Fruit fly (Drosophila melanogaster): ENCODE measurements around the gene Hip14.

The Hip14 gene

DNA sequence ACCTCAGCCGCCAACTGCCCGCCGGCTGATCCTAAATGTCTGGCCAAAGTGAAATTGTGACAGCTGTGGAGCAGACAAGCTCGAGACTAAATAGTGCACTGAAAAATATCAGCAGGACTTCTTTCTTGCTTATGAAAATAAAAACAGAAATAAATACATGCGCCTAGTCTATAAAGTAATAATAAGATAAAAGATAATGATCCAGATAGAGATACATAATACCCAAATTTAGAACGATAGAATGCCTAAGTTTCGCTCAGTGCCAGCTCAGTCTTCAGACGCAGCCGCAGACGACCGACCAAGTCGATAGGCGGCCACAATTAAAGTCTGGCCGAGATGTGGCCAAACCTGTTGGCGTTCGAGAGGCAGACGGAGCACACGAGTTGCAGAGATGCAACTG, 47.2 kb upstream of the Hip14 start (continued):
- TF ChIP-seq Sox102F (GFP tag; optimal IDR thresholded peaks at IDR 0.05), result peak; percentile 91
- peak; percentile 88 for TF ChIP-seq CG10631 (GFP tag; optimal IDR thresholded peaks at IDR 0.05)
- TF ChIP-seq CG6163 (GFP tag; IDR thresholded peaks at IDR 0.05), result peak; percentile 96
- peak; percentile 90 for TF ChIP-seq CG8632 (GFP tag; optimal IDR thresholded peaks at IDR 0.05)
- TF ChIP-seq Sox15 (GFP tag; optimal IDR thresholded peaks at IDR 0.05), result peak; percentile 88
- TF ChIP-seq net (GFP tag; optimal IDR thresholded peaks at IDR 0.05), result peak; percentile 94
- TF ChIP-seq Eip78C (GFP tag), result peak; percentile 98
- TF ChIP-seq eg (GFP tag; IDR thresholded peaks at IDR 0.05), result peak; percentile 97
- TF ChIP-seq dac (GFP tag; optimal IDR thresholded peaks at IDR 0.05), result peak; percentile 87
- peak; percentile 90 for TF ChIP-seq Smox (GFP tag; optimal IDR thresholded peaks at IDR 0.05)
- TF ChIP-seq Hr38 (GFP tag; optimal IDR thresholded peaks at IDR 0.05), result peak; percentile 31
- TF ChIP-seq CG6808 (GFP tag; optimal IDR thresholded peaks at IDR 0.05), result peak; percentile 69
- TF ChIP-seq acj6 (GFP tag; optimal IDR thresholded peaks at IDR 0.05), result peak; percentile 94
- peak; percentile 86 for TF ChIP-seq CG11762 (GFP tag; optimal IDR thresholded peaks at IDR 0.05; ENCODE audit: insufficient read depth)
- TF ChIP-seq fd59A (GFP tag; optimal IDR thresholded peaks at IDR 0.05), result peak; percentile 82
- TF ChIP-seq CG7368 (GFP tag; optimal IDR thresholded peaks at IDR 0.05), result peak; percentile 85
- peak in 1 of 2 experiments; percentile 82 for TF ChIP-seq ss (GFP tag; optimal IDR thresholded peaks at IDR 0.05)

DNA sequence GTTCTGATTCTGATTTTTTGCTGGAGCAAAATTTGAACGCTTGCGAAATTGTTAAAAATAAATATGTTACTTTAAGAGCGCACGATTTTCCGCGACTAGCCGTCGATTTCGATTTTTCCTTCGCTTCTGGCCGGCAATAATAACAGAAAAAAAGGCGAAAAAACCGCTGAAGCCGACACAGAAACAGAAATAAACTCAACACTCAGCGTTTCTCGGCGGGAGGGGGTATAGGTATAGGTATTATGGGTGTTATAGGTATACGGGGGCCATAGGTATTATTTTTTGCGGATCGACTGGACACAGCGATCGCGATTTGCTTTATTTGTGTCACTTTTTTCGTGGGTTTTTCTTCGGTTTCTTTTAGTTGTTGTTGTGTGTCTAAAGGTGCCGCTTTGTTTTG, 35.7 kb upstream of the Hip14 start:
- TF ChIP-seq CG6163 (GFP tag; IDR thresholded peaks at IDR 0.05) (0 out of 3 replicates have a peak, but pooled peaks have one; percentile 5), Sox102F (GFP tag; optimal IDR thresholded peaks at IDR 0.05) (no peak), Lpt (GFP tag; optimal IDR thresholded peaks at IDR 0.05) (no peak)

dm6 chr3L:15952909-15953308, 35.1 kb upstream of the Hip14 start:
- no peak for TF ChIP-seq fkh (GFP tag; optimal IDR thresholded peaks at IDR 0.05)
- TF ChIP-seq CG6792 (GFP tag; optimal IDR thresholded peaks at IDR 0.05), result no peak
- TF ChIP-seq CG4318 (GFP tag; optimal IDR thresholded peaks at IDR 0.05), result no peak
- no peak for TF ChIP-seq Gug (GFP tag; IDR thresholded peaks at IDR 0.05)
- TF ChIP-seq Ets21C (GFP tag; optimal IDR thresholded peaks at IDR 0.05), result no peak
- TF ChIP-seq lz (GFP tag; optimal IDR thresholded peaks at IDR 0.05), result no peak
- no peak for TF ChIP-seq CG11902 (GFP tag; optimal IDR thresholded peaks at IDR 0.05)
- TF ChIP-seq CG31627 (GFP tag; optimal IDR thresholded peaks at IDR 0.05), result no peak
- no peak for TF ChIP-seq CG34406 (GFP tag; optimal IDR thresholded peaks at IDR 0.05)
- TF ChIP-seq Met (GFP tag; optimal IDR thresholded peaks at IDR 0.05), result no peak
- no peak for TF ChIP-seq acj6 (GFP tag; optimal IDR thresholded peaks at IDR 0.05)
- peak; percentile 14 for TF ChIP-seq achi (GFP tag; optimal IDR thresholded peaks at IDR 0.05)
- no peak for TF ChIP-seq CG9139 (GFP tag; optimal IDR thresholded peaks at IDR 0.05)
- peak; percentile 46; the same call in 1 of the 3 replicates for TF ChIP-seq eg (GFP tag; IDR thresholded peaks at IDR 0.05)
- no peak for TF ChIP-seq Ets96B (tag; optimal IDR thresholded peaks at IDR 0.05)
- TF ChIP-seq CG8632 (GFP tag; optimal IDR thresholded peaks at IDR 0.05), result no peak
- peak; percentile 49 for TF ChIP-seq CG3919 (GFP tag; optimal IDR thresholded peaks at IDR 0.05)
- TF ChIP-seq CG3032 (tag; optimal IDR thresholded peaks at IDR 0.05), result peak; percentile 9
- no peak for TF ChIP-seq topi (GFP tag; optimal IDR thresholded peaks at IDR 0.05)
- TF ChIP-seq CG6808 (GFP tag; optimal IDR thresholded peaks at IDR 0.05), result no peak
- TF ChIP-seq Hr39 (GFP tag; optimal IDR thresholded peaks at IDR 0.05), result no peak
- peak; percentile 31; the same call in 1 of the 2 replicates for TF ChIP-seq CG15336 (GFP tag; IDR thresholded peaks at IDR 0.05)
- TF ChIP-seq vri (GFP tag; optimal IDR thresholded peaks at IDR 0.05), result no peak
- peak; percentile 59; the same call in 2 of the 3 replicates for TF ChIP-seq CG8119 (GFP tag; IDR thresholded peaks at IDR 0.05)
- TF ChIP-seq Sox14 (GFP tag; optimal IDR thresholded peaks at IDR 0.05), result no peak
- TF ChIP-seq dac (GFP tag; optimal IDR thresholded peaks at IDR 0.05), result no peak
- peak; percentile 26; the same call in 1 of the 3 replicates for TF ChIP-seq CG6163 (GFP tag; IDR thresholded peaks at IDR 0.05)
- TF ChIP-seq CG11294 (GFP tag; IDR thresholded peaks at IDR 0.05), result peak; percentile 15; the same call in 1 of the 2 replicates
- TF ChIP-seq CG10669 (GFP tag; optimal IDR thresholded peaks at IDR 0.05), result no peak
- TF ChIP-seq net (GFP tag; optimal IDR thresholded peaks at IDR 0.05), result peak; percentile 6
- peak; percentile 51 for TF ChIP-seq CG1621 (tag; optimal IDR thresholded peaks at IDR 0.05)
- TF ChIP-seq Eip78C (GFP tag), result peak; percentile 41
- TF ChIP-seq fd59A (GFP tag; optimal IDR thresholded peaks at IDR 0.05), result no peak
- no peak for TF ChIP-seq Smox (GFP tag; optimal IDR thresholded peaks at IDR 0.05)
- peak; percentile 3 for TF ChIP-seq CG6276 (GFP tag; optimal IDR thresholded peaks at IDR 0.05)
- no peak for TF ChIP-seq CG32006 (GFP tag; optimal IDR thresholded peaks at IDR 0.05)
- TF ChIP-seq Sox15 (GFP tag; optimal IDR thresholded peaks at IDR 0.05), result no peak
- TF ChIP-seq ss (GFP tag; optimal IDR thresholded peaks at IDR 0.05), result peak in 1 of 2 experiments; percentile 25
- TF ChIP-seq dsx (GFP tag; optimal IDR thresholded peaks at IDR 0.05; ENCODE audit: poor library complexity, severe bottlenecking), result peak; percentile 33
